Worm (Caenorhabditis elegans): ENCODE results near the gene msp-40.

- TF ChIP-seq tab-1 (GFP tag; IDR thresholded peaks at IDR 0.05) (no peak), med-1 (GFP tag; optimal IDR thresholded peaks at IDR 0.05; ENCODE audit: insufficient read depth) (no peak), cog-1 (tag; optimal IDR thresholded peaks at IDR 0.05) (no peak), T22C8.4 (GFP tag; IDR thresholded peaks at IDR 0.05) (no peak), flt-1 (GFP tag; IDR thresholded peaks at IDR 0.05) (no peak), ref-1 (GFP tag; conservative IDR thresholded peaks at IDR 0.05) (no peak), ztf-23 (GFP tag; IDR thresholded peaks at IDR 0.05) (no peak), klf-2 (GFP tag; conservative IDR thresholded peaks at IDR 0.05) (no peak), ztf-29 (GFP tag; IDR thresholded peaks at IDR 0.05) (no peak)
Observed at ce11 chrII:4815356-4815755, 9.9 kb upstream of the msp-40 start.
